Fruit fly (Drosophila melanogaster) whole organism, embryonic: ENCODE data around the gene hydra.

ENCODE experiments used
- CG10209 ChIP-seq: fragments of 200-800 bp; sonication (Bioruptor generic); optimal IDR thresholded peaks from 3 replicates; lab custom pipeline; 2017; ENCODE audit warnings: missing biosample characterization, mild to moderate bottlenecking, missing genetic modification characterization, missing genetic modification reagents
- CG10543 ChIP-seq: fragments of 200-800 bp; sonication (Bioruptor generic); optimal IDR thresholded peaks from 3 replicates; lab custom pipeline; 2017; ENCODE audit warnings: missing biosample characterization, mild to moderate bottlenecking, missing genetic modification characterization, moderate library complexity
- CG11696 ChIP-seq: fragments of 200-800 bp; sonication (Bioruptor generic); IDR thresholded peaks from 2 replicates; pipeline ENCODE4 v1.3.6; 2022; ENCODE audit warnings: missing biosample characterization, missing genetic modification characterization
- CG12104 ChIP-seq: fragments of 200-800 bp; sonication (Bioruptor generic); optimal IDR thresholded peaks from 3 replicates; lab custom pipeline; 2016; ENCODE audit warnings: missing biosample characterization, missing genetic modification characterization
- CG14710 ChIP-seq: fragments of 200-800 bp; sonication (Bioruptor generic); optimal IDR thresholded peaks from 3 replicates; lab custom pipeline; 2019; ENCODE audit warnings: missing biosample characterization, mild to moderate bottlenecking, missing genetic modification characterization, moderate library complexity
- CG15011 ChIP-seq: fragments of 200-800 bp; sonication (Bioruptor generic); optimal IDR thresholded peaks from 3 replicates; lab custom pipeline; 2018; ENCODE audit warnings: missing biosample characterization, mild to moderate bottlenecking, missing genetic modification characterization
- CG18011 ChIP-seq: fragments of 200-800 bp; sonication (Bioruptor generic); optimal IDR thresholded peaks from 2 replicates; lab custom pipeline; 2017; ENCODE audit warnings: missing biosample characterization, missing genetic modification characterization, mild to moderate bottlenecking, moderate library complexity, missing genotype
- CG2129 ChIP-seq: fragments of 200-800 bp; sonication (Bioruptor generic); IDR thresholded peaks from 2 replicates; pipeline ENCODE4 v1.3.6; 2022; ENCODE audit warnings: missing biosample characterization, missing genetic modification characterization; ENCODE audit not compliant: partially characterized antibody
- CG2202 ChIP-seq: fragments of 200-800 bp; sonication (Bioruptor generic); optimal IDR thresholded peaks from 2 replicates; lab custom pipeline; 2018; ENCODE audit warnings: missing biosample characterization, mild to moderate bottlenecking, missing genetic modification characterization
- CG30403 ChIP-seq: fragments of 200-800 bp; sonication (Bioruptor generic); optimal IDR thresholded peaks from 3 replicates; lab custom pipeline; 2016; ENCODE audit warnings: missing biosample characterization, missing genetic modification characterization
- CG34224 ChIP-seq: fragments of 200-800 bp; sonication (Bioruptor generic); IDR thresholded peaks from 3 replicates; pipeline ENCODE4 v1.3.6; 2022; ENCODE audit warnings: missing biosample characterization, missing genetic modification characterization; ENCODE audit not compliant: partially characterized antibody
- CG3838 ChIP-seq: fragments of 200-800 bp; sonication (Bioruptor generic); optimal IDR thresholded peaks from 3 replicates; lab custom pipeline; 2016; ENCODE audit warnings: missing biosample characterization, missing genetic modification characterization
- CG6654 ChIP-seq: fragments of 200-800 bp; sonication (Bioruptor generic); optimal IDR thresholded peaks from 2 replicates; lab custom pipeline; 2017; ENCODE audit warnings: missing biosample characterization, mild to moderate bottlenecking, missing genetic modification characterization
- CG6765 ChIP-seq: fragments of 200-800 bp; sonication (Bioruptor generic); optimal IDR thresholded peaks from 3 replicates; lab custom pipeline; 2017; ENCODE audit warnings: missing biosample characterization, mild to moderate bottlenecking, missing genetic modification characterization
- CG7556 ChIP-seq: fragments of 200-800 bp; sonication (Bioruptor generic); optimal IDR thresholded peaks from 2 replicates; lab custom pipeline; 2017; ENCODE audit warnings: missing biosample characterization, mild to moderate bottlenecking, missing genetic modification characterization
- CG7786 ChIP-seq: fragments of 200-800 bp; sonication (Bioruptor generic); optimal IDR thresholded peaks from 2 replicates; lab custom pipeline; 2016; ENCODE audit warnings: missing biosample characterization, missing genetic modification characterization
- CG7839 ChIP-seq: fragments of 200-800 bp; sonication (Bioruptor generic); optimal IDR thresholded peaks from 3 replicates; lab custom pipeline; 2018; ENCODE audit warnings: missing biosample characterization, mild to moderate bottlenecking, missing genetic modification characterization, moderate library complexity
- CG8281 ChIP-seq: fragments of 200-800 bp; sonication (Bioruptor generic); optimal IDR thresholded peaks from 2 replicates; lab custom pipeline; 2018; ENCODE audit warnings: missing biosample characterization, mild to moderate bottlenecking, missing genetic modification characterization, moderate library complexity
- CG8924 ChIP-seq: fragments of 200-800 bp; optimal IDR thresholded peaks from 3 replicates; lab custom pipeline; 2019; ENCODE audit warnings: missing biosample characterization, mild to moderate bottlenecking, missing genetic modification characterization, moderate library complexity
- CG9215 ChIP-seq: fragments of 200-800 bp; sonication (Bioruptor generic); IDR thresholded peaks from 2 replicates; pipeline ENCODE4 v1.3.6; 2022; ENCODE audit warnings: missing biosample characterization, missing genetic modification characterization
- CG9876 ChIP-seq: fragments of 200-800 bp; sonication (Bioruptor generic); optimal IDR thresholded peaks from 2 replicates; lab custom pipeline; 2016; ENCODE audit warnings: missing biosample characterization, missing genetic modification characterization
- Dek ChIP-seq: fragments of 200-800 bp; sonication (Bioruptor generic); optimal IDR thresholded peaks from 3 replicates; lab custom pipeline; 2019; ENCODE audit warnings: missing biosample characterization, mild to moderate bottlenecking, missing genetic modification characterization, moderate library complexity
- Fer1 ChIP-seq: fragments of 200-800 bp; sonication (Bioruptor generic); optimal IDR thresholded peaks from 2 replicates; lab custom pipeline; 2017; ENCODE audit warnings: missing biosample characterization, mild to moderate bottlenecking, missing genetic modification characterization
- Gug ChIP-seq: fragments of 200-800 bp; sonication (Bioruptor generic); IDR thresholded peaks from 4 replicates; pipeline ENCODE4 v1.3.6; 2022; ENCODE audit warnings: missing biosample characterization, missing genetic modification characterization
- Hand ChIP-seq: fragments of 200-800 bp; sonication (Bioruptor generic); optimal IDR thresholded peaks from 2 replicates; lab custom pipeline; 2017; ENCODE audit warnings: mild to moderate bottlenecking, missing biosample characterization, missing genetic modification reagents, missing genetic modification characterization
- HmgZ ChIP-seq: fragments of 200-800 bp; sonication (Bioruptor generic); optimal IDR thresholded peaks from 2 replicates; lab custom pipeline; 2018; ENCODE audit warnings: missing biosample characterization, mild to moderate bottlenecking, missing genetic modification characterization
- Nf-YC ChIP-seq: fragments of 200-800 bp; optimal IDR thresholded peaks from 3 replicates; lab custom pipeline; 2019; ENCODE audit warnings: missing biosample characterization, mild to moderate bottlenecking, missing genetic modification characterization, moderate library complexity
- Ravus ChIP-seq: fragments of 200-800 bp; sonication (Bioruptor generic); IDR thresholded peaks from 2 replicates; pipeline ENCODE4 v1.3.6; 2022; ENCODE audit warnings: missing biosample characterization, missing genetic modification characterization
- Sox102F ChIP-seq: fragments of 200-800 bp; sonication (Bioruptor generic); optimal IDR thresholded peaks from 2 replicates; lab custom pipeline; 2018; ENCODE audit warnings: missing biosample characterization, mild to moderate bottlenecking, missing genetic modification characterization, moderate library complexity
- Trl ChIP-seq, 3 experiments: fragments of >200 bp in 2 of 3; fragments of 200-800 bp in 1 of 3; sonication (Bioruptor generic) in 1 of 3; optimal IDR thresholded peaks; 2 replicates in 1 of 3; 3 replicates in 2 of 3; lab custom pipeline; 2016 to 2017; ENCODE audit warnings: missing biosample characterization in 1 of 3, missing genetic modification characterization in 1 of 3
- Xbp1 ChIP-seq: fragments of 200-800 bp; sonication (Bioruptor generic); optimal IDR thresholded peaks from 3 replicates; lab custom pipeline; 2016; ENCODE audit warnings: missing biosample characterization, mild to moderate bottlenecking, missing genetic modification characterization
- az2 ChIP-seq: fragments of 200-800 bp; sonication (Bioruptor generic); optimal IDR thresholded peaks from 3 replicates; lab custom pipeline; 2016; ENCODE audit warnings: missing biosample characterization, missing genetic modification characterization
- cato ChIP-seq: fragments of 200-800 bp; sonication (Bioruptor generic); optimal IDR thresholded peaks from 2 replicates; lab custom pipeline; 2016; ENCODE audit warnings: missing biosample characterization, missing genetic modification characterization, borderline replicate concordance
- dpn ChIP-seq, 2 experiments: fragments of 200-800 bp; sonication (Bioruptor generic); optimal IDR thresholded peaks; 3 replicates each; lab custom pipeline; 2016; ENCODE audit warnings: missing biosample characterization in 2 of 2, missing genetic modification characterization in 2 of 2
- dysf ChIP-seq: fragments of 200-800 bp; sonication (Bioruptor generic); IDR thresholded peaks from 3 replicates; pipeline ENCODE4 v1.3.6; 2022; ENCODE audit warnings: missing biosample characterization, missing genetic modification characterization
- esg ChIP-seq: fragments of 200-800 bp; sonication (Bioruptor generic); conservative IDR thresholded peaks from 2 replicates; pipeline ENCODE4 v1.3.6; 2022; ENCODE audit warnings: missing biosample characterization, missing genetic modification characterization
- fru ChIP-seq: fragments of >200 bp; optimal IDR thresholded peaks from 2 replicates; lab custom pipeline; 2017
- grau ChIP-seq: fragments of 200-800 bp; optimal IDR thresholded peaks from 3 replicates; lab custom pipeline; 2019; ENCODE audit warnings: missing biosample characterization, mild to moderate bottlenecking, missing genetic modification characterization, moderate library complexity
- gt ChIP-seq: fragments of 200-800 bp; sonication (Bioruptor generic); IDR thresholded peaks from 2 replicates; pipeline ENCODE4 v1.3.6; 2022; ENCODE audit warnings: missing biosample characterization, missing genetic modification characterization
- hbn ChIP-seq: fragments of 200-800 bp; sonication (Bioruptor generic); IDR thresholded peaks from 2 replicates; pipeline ENCODE4 v1.3.6; 2022; ENCODE audit warnings: missing biosample characterization, missing genetic modification characterization; ENCODE audit not compliant: partially characterized antibody
- ind ChIP-seq: fragments of 200-800 bp; sonication (Bioruptor generic); optimal IDR thresholded peaks from 3 replicates; lab custom pipeline; 2016; ENCODE audit warnings: missing biosample characterization, missing genetic modification characterization
- lilli ChIP-seq: fragments of 200-800 bp; sonication (Bioruptor generic); optimal IDR thresholded peaks from 3 replicates; lab custom pipeline; 2016; ENCODE audit warnings: missing biosample characterization, missing genetic modification characterization
- mam ChIP-seq: fragments of 200-800 bp; sonication (Bioruptor generic); optimal IDR thresholded peaks from 3 replicates; lab custom pipeline; 2016; ENCODE audit warnings: missing biosample characterization, missing genetic modification characterization
- psq ChIP-seq: fragments of 200-800 bp; sonication (Bioruptor generic); optimal IDR thresholded peaks from 2 replicates; lab custom pipeline; 2017; ENCODE audit warnings: missing biosample characterization, missing genetic modification characterization
- run ChIP-seq: fragments of 200-800 bp; sonication (Bioruptor generic); optimal IDR thresholded peaks from 3 replicates; lab custom pipeline; 2018; ENCODE audit warnings: missing biosample characterization, mild to moderate bottlenecking, missing genetic modification characterization
- seq ChIP-seq: fragments of 200-800 bp; sonication (Bioruptor generic); IDR thresholded peaks from 2 replicates; pipeline ENCODE4 v1.3.6; 2022; ENCODE audit warnings: missing biosample characterization, missing genetic modification characterization
- wek ChIP-seq: fragments of 200-800 bp; sonication (Bioruptor generic); optimal IDR thresholded peaks from 3 replicates; lab custom pipeline; 2018; ENCODE audit warnings: missing biosample characterization, mild to moderate bottlenecking, missing genetic modification characterization, moderate library complexity
- z ChIP-seq: fragments of 200-800 bp; sonication (Bioruptor generic); IDR thresholded peaks from 3 replicates; pipeline ENCODE4 v1.3.6; 2022; ENCODE audit warnings: missing biosample characterization, missing genetic modification characterization

hydra gene

dm6 chrX:20656535-20657350 is 20.1 kb downstream of the hydra start, which contains the start of gene Cyp6v1 (continued):
- no peak for TF ChIP-seq CG7786 (GFP tag; lab: Kevin White, UChicago)
- peak; percentile 37 for TF ChIP-seq CG8924
- TF ChIP-seq Hand (GFP tag; lab: Kevin White, UChicago), result peak; percentile 36
- no peak for TF ChIP-seq CG9876 (GFP tag; lab: Kevin White, UChicago)
- peak; percentile 29; the same call in 1 of the 3 replicates for TF ChIP-seq dysf (GFP tag; lab: Robert Waterston, UW)
- TF ChIP-seq CG10209, result peak; percentile 44
- TF ChIP-seq CG11696 (GFP tag; lab: Robert Waterston, UW), result no peak
- no peak for TF ChIP-seq fru (lab: Kevin White, UChicago)
- TF ChIP-seq CG12104 (GFP tag; lab: Kevin White, UChicago), result no peak
- TF ChIP-seq CG3838, result no peak
- peak; percentile 57 for TF ChIP-seq CG30403 (GFP tag; lab: Kevin White, UChicago)
- TF ChIP-seq CG18011 (GFP tag; lab: Kevin White, UChicago), result peak; percentile 27
- TF ChIP-seq lilli (GFP tag; lab: Kevin White, UChicago), result peak; percentile 53
- TF ChIP-seq CG10543 (GFP tag; lab: Kevin White, UChicago), result peak; percentile 62
- TF ChIP-seq mam (GFP tag; lab: Kevin White, UChicago), result peak; percentile 5
- no peak for TF ChIP-seq Ravus (GFP tag; lab: Robert Waterston, UW)
- peak; percentile 65 for TF ChIP-seq grau (tag; lab: Kevin White, UChicago)
- TF ChIP-seq dpn (GFP tag; optimal IDR thresholded peaks at IDR 0.05; lab: Kevin White, UChicago), result peak in 1 of 2 experiments; percentile 6
- TF ChIP-seq Fer1 (GFP tag; lab: Kevin White, UChicago), result peak; percentile 0
- TF ChIP-seq run, result peak; percentile 21
- peak; percentile 33 for TF ChIP-seq CG6765 (GFP tag; lab: Kevin White, UChicago)
- 0 out of 2 replicates have a peak, but pooled peaks have one; percentile 13 for TF ChIP-seq esg
- TF ChIP-seq hbn (GFP tag; lab: Robert Waterston, UW), result no peak
- TF ChIP-seq CG9215 (GFP tag; lab: Robert Waterston, UW), result peak; percentile 47; the same call in 1 of the 2 replicates
- no peak for TF ChIP-seq psq (GFP tag; lab: Kevin White, UChicago)
- peak; percentile 28 for TF ChIP-seq CG6654 (GFP tag; lab: Kevin White, UChicago)
- TF ChIP-seq Sox102F (GFP tag; lab: Kevin White, UChicago), result peak; percentile 22
- no peak for TF ChIP-seq CG2129 (GFP tag; lab: Robert Waterston, UW)
- peak; percentile 42 for TF ChIP-seq ind
- TF ChIP-seq Xbp1 (GFP tag; lab: Kevin White, UChicago), result peak; percentile 27
- TF ChIP-seq gt (GFP tag; lab: Robert Waterston, UW), result no peak
- 0 out of 4 replicates have a peak, but pooled peaks have one; percentile 6 for TF ChIP-seq Gug (GFP tag; lab: Robert Waterston, UW)
- TF ChIP-seq HmgZ (tag; lab: Kevin White, UChicago), result no peak
- TF ChIP-seq cato (GFP tag; lab: Kevin White, UChicago), result peak; percentile 19
- TF ChIP-seq CG15011, result peak; percentile 40
- peak; percentile 7 for TF ChIP-seq Nf-YC (tag; lab: Kevin White, UChicago)
- peak; percentile 30 for TF ChIP-seq Dek
- 0 out of 2 replicates have a peak, but pooled peaks have one; percentile 28 for TF ChIP-seq seq (GFP tag; lab: Robert Waterston, UW)
- no peak for TF ChIP-seq wek
- TF ChIP-seq az2 (GFP tag; lab: Kevin White, UChicago), result peak; percentile 6
- TF ChIP-seq CG7839 (tag; lab: Kevin White, UChicago), result peak; percentile 66
- peak; percentile 25 to 72 for TF ChIP-seq Trl (optimal IDR thresholded peaks at IDR 0.05; lab: Kevin White, UChicago)
- TF ChIP-seq Trl (GFP tag; optimal IDR thresholded peaks at IDR 0.05; lab: Kevin White, UChicago), result no peak
- 0 out of 3 replicates have a peak, but pooled peaks have one; percentile 18 for TF ChIP-seq CG34224
- TF ChIP-seq CG7556 (GFP tag; lab: Kevin White, UChicago), result peak; percentile 70
- no peak for TF ChIP-seq z (GFP tag; lab: Robert Waterston, UW)
- no peak for TF ChIP-seq CG2202 (tag; lab: Kevin White, UChicago)
- peak; percentile 4 for TF ChIP-seq CG8281 (tag; lab: Kevin White, UChicago)
- TF ChIP-seq CG14710 (tag; lab: Kevin White, UChicago), result no peak
